Worm (Caenorhabditis elegans) whole organism, mixed stage, embryonic: Measurements from ENCODE around the gene srw-16.

ENCODE experiments used
- M03D4.4 ChIP-seq: sonication (generic microtip); optimal IDR thresholded peaks from 2 replicates; lab custom pipeline; 2017; ENCODE audit warnings: mild to moderate bottlenecking, missing genetic modification characterization, missing compliant biosample characterization
- nhr-28 ChIP-seq: fragments of 150-350 bp; optimal IDR thresholded peaks from 2 replicates; lab custom pipeline; 2014; ENCODE audit warnings: missing biosample characterization, missing genetic modification characterization
- snpc-4 ChIP-seq: fragments of 150-350 bp; optimal IDR thresholded peaks from 2 replicates; lab custom pipeline; 2014; ENCODE audit warnings: missing biosample characterization, missing genetic modification characterization

ce11 chrV:15323417-15323816 lies 48.8 kb upstream of the srw-16 start:
- TF ChIP-seq M03D4.4 (tag; lab: Kevin White, UChicago) = no peak
- TF ChIP-seq snpc-4 (tag; lab: Kevin White, UChicago) = no peak
- TF ChIP-seq nhr-28 (tag; lab: Kevin White, UChicago) = no peak
